Worm (Caenorhabditis elegans) whole organism, L2 larva: ENCODE results near the gene H23N18.6.

Experiments
- Y55F3AM.14 ChIP-seq: fragments of 200-800 bp; sonication (Bioruptor generic); optimal IDR thresholded peaks from 2 replicates; lab custom pipeline; 2018; ENCODE audit warnings: mild to moderate bottlenecking, missing genetic modification characterization, missing compliant biosample characterization
- ZK546.5 ChIP-seq: sonication (generic microtip); optimal IDR thresholded peaks from 2 replicates; lab custom pipeline; 2017; ENCODE audit warnings: missing biosample characterization, missing genetic modification characterization
- aly-2 ChIP-seq: fragments of 150-350 bp; optimal IDR thresholded peaks from 2 replicates; lab custom pipeline; 2014; ENCODE audit warnings: missing biosample characterization, missing genetic modification characterization
- blmp-1 ChIP-seq: sonication (generic microtip); optimal IDR thresholded peaks from 2 replicates; lab custom pipeline; 2017; ENCODE audit warnings: missing genetic modification characterization, mild to moderate bottlenecking, missing compliant biosample characterization, antibody characterized with exemption, moderate library complexity; ENCODE audit not compliant: insufficient read depth
- lin-11 ChIP-seq: fragments of 150-350 bp; sonication (generic microtip); optimal IDR thresholded peaks from 2 replicates; lab custom pipeline; 2014; ENCODE audit warnings: missing biosample characterization, missing genetic modification characterization, inconsistent platforms, mixed read lengths
- lin-39 ChIP-seq: fragments of 150-350 bp; optimal IDR thresholded peaks from 2 replicates; lab custom pipeline; 2014; ENCODE audit warnings: missing biosample characterization, missing genetic modification reagents, missing genetic modification characterization
- lsy-2 ChIP-seq, 2 experiments: fragments of 150-350 bp in 1 of 2; sonication (generic microtip) in 1 of 2; optimal IDR thresholded peaks; 2 replicates each; lab custom pipeline; 2014 to 2017; ENCODE audit warnings: missing biosample characterization in 2 of 2, missing genetic modification characterization in 2 of 2
- nhr-11 ChIP-seq: fragments of 150-350 bp; optimal IDR thresholded peaks from 2 replicates; lab custom pipeline; 2014; ENCODE audit warnings: missing biosample characterization, missing genetic modification characterization
- sma-3 ChIP-seq: sonication (generic microtip); optimal IDR thresholded peaks from 2 replicates; lab custom pipeline; 2016; ENCODE audit warnings: missing genetic modification reagents, missing genetic modification characterization, missing compliant biosample characterization
- unc-62 ChIP-seq: fragments of 150-350 bp; optimal IDR thresholded peaks from 2 replicates; lab custom pipeline; 2014; ENCODE audit warnings: missing biosample characterization, missing genetic modification reagents, missing genetic modification characterization
- zag-1 ChIP-seq: fragments of 150-350 bp; optimal IDR thresholded peaks from 2 replicates; lab custom pipeline; 2014; ENCODE audit warnings: missing biosample characterization, missing genetic modification characterization

DNA sequence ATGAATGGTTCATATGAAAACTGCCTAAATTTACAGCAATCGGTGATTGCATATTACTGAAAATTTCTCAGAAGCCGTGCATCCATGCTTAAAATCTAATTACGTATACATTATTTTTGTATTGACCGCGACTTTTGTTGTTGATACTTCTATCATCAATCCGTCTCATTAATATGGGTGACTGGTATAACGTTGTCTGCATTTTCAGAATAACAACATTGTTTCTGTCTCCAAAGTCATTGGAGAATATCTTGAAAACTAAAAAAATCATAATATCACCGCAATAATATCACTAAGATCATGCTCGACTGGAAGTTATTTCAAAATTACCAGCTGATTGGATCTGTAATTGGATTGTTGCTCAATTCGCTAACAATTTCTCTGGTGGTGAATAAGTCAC is 36.6 kb upstream of the H23N18.6 start, which contains the start of gene str-207:
- no peak for TF ChIP-seq unc-62 (GFP tag; lab: Kevin White, UChicago)
- TF ChIP-seq lin-11 (tag; lab: Kevin White, UChicago), result no peak
- TF ChIP-seq zag-1 (tag; lab: Kevin White, UChicago), result no peak
- no peak for TF ChIP-seq blmp-1 (tag; lab: Kevin White, UChicago)
- TF ChIP-seq ZK546.5 (tag; lab: Kevin White, UChicago), result no peak
- no peak for TF ChIP-seq nhr-11 (tag; lab: Kevin White, UChicago)
- TF ChIP-seq lsy-2 (tag; optimal IDR thresholded peaks at IDR 0.05; lab: Kevin White, UChicago), result no peak
- TF ChIP-seq sma-3 (GFP tag; lab: Kevin White, UChicago), result no peak
- TF ChIP-seq aly-2 (tag; lab: Kevin White, UChicago), result no peak
- no peak for TF ChIP-seq lin-39 (tag; lab: Kevin White, UChicago)
- TF ChIP-seq Y55F3AM.14 (GFP tag; lab: Kevin White, UChicago), result no peak
